Worm (Caenorhabditis elegans): Measurements from ENCODE around the gene hpo-8.

hpo-8 gene

ce11 chrV:6839008-6839407 is at the start of gene hpo-8:
Gene hpo-8 (plus strand): TSS chrV:6839289.
- no peak for TF ChIP-seq spr-3 (GFP tag; optimal IDR thresholded peaks at IDR 0.05)
- no peak for TF ChIP-seq madf-5 (GFP tag; IDR thresholded peaks at IDR 0.05)
- TF ChIP-seq lin-13 (GFP tag; optimal IDR thresholded peaks at IDR 0.05) = no peak
- TF ChIP-seq daf-16 (GFP tag; optimal IDR thresholded peaks at IDR 0.05) = no peak
- peak; percentile 7 for TF ChIP-seq daf-16 (tag; optimal IDR thresholded peaks at IDR 0.05)
- TF ChIP-seq nhr-77 (tag; optimal IDR thresholded peaks at IDR 0.05) = peak; percentile 37
- no peak for TF ChIP-seq aha-1 (tag)
- TF ChIP-seq ceh-32 (tag; optimal IDR thresholded peaks at IDR 0.05; ENCODE audit: poor library complexity) = no peak
- peak; percentile 38 for TF ChIP-seq pqm-1 (tag; optimal IDR thresholded peaks at IDR 0.05)
- TF ChIP-seq F37D6.2 (tag; optimal IDR thresholded peaks at IDR 0.05) = no peak
- no peak for TF ChIP-seq vab-7 (GFP tag; IDR thresholded peaks at IDR 0.05)
- no peak for TF ChIP-seq fos-1 (tag; optimal IDR thresholded peaks at IDR 0.05)
- TF ChIP-seq tra-1 (GFP tag; IDR thresholded peaks at IDR 0.05) = no peak
- TF ChIP-seq nhr-11 (tag; optimal IDR thresholded peaks at IDR 0.05) = no peak
- no peak for TF ChIP-seq hlh-30 (tag; optimal IDR thresholded peaks at IDR 0.05; ENCODE audit: insufficient read depth)
- TF ChIP-seq nhr-237 (tag; optimal IDR thresholded peaks at IDR 0.05) = no peak
- TF ChIP-seq mep-1 (tag; optimal IDR thresholded peaks at IDR 0.05) = no peak
- no peak for TF ChIP-seq nhr-6 (tag; optimal IDR thresholded peaks at IDR 0.05)
- TF ChIP-seq dve-1 (tag; optimal IDR thresholded peaks at IDR 0.05; ENCODE audit: insufficient read depth) = peak; percentile 0
- TF ChIP-seq T26A8.4 (GFP tag; IDR thresholded peaks at IDR 0.05) = no peak
- no peak for TF ChIP-seq ceh-62 (tag; optimal IDR thresholded peaks at IDR 0.05)
- peak; percentile 56 for TF ChIP-seq nhr-28 (tag; optimal IDR thresholded peaks at IDR 0.05)

- TF ChIP-seq rbr-2 (tag; optimal IDR thresholded peaks at IDR 0.05) = no peak
- TF ChIP-seq F26F4.8 (GFP tag; conservative IDR thresholded peaks at IDR 0.05) = no peak
- no peak for TF ChIP-seq duxl-1 (tag; optimal IDR thresholded peaks at IDR 0.05; ENCODE audit: poor library complexity)
Measured at ce11 chrV:6792565-6792964, 46.5 kb upstream of the hpo-8 start, which contains the start of gene gck-2. Gene gck-2 (minus strand): TSS chrV:6792665.

ce11 chrV:6792973-6793372 is 46.1 kb upstream of the hpo-8 start:
- no peak for TF ChIP-seq lin-15B (tag; optimal IDR thresholded peaks at IDR 0.05)
- TF ChIP-seq lsy-2 (tag; optimal IDR thresholded peaks at IDR 0.05) = peak in 1 of 2 experiments; percentile 8

- TF ChIP-seq hmg-1.1 (GFP tag; IDR thresholded peaks at IDR 0.05) (0 out of 2 replicates have a peak, but pooled peaks have one; percentile 11), mes-2 (tag; optimal IDR thresholded peaks at IDR 0.05; ENCODE audit: poor library complexity, severe bottlenecking) (peak; percentile 28), rbr-2 (tag; optimal IDR thresholded peaks at IDR 0.05) (peak; percentile 21), set-16 (GFP tag; IDR thresholded peaks at IDR 0.05) (peak; percentile 62), attf-4 (tag; optimal IDR thresholded peaks at IDR 0.05) (no peak)
Measured at ce11 chrV:6793744-6794239, 45.3 kb upstream of the hpo-8 start, which contains the start of gene ZC404.1. Gene ZC404.1 (plus strand): TSS chrV:6794189.

ce11 chrV:6796264-6796663 is 42.8 kb upstream of the hpo-8 start:
- TF ChIP-seq ama-1 (optimal IDR thresholded peaks at IDR 0.05) (no peak), F44E2.7 (GFP tag; IDR thresholded peaks at IDR 0.05) (no peak), T26A8.4 (GFP tag; IDR thresholded peaks at IDR 0.05) (no peak), lin-29 (GFP tag; IDR thresholded peaks at IDR 0.05) (no peak), Y105C5A.15 (GFP tag; IDR thresholded peaks at IDR 0.05) (no peak), nhr-28 (tag; optimal IDR thresholded peaks at IDR 0.05) (no peak), nhr-11 (tag; optimal IDR thresholded peaks at IDR 0.05) (no peak), ceh-20 (GFP tag; IDR thresholded peaks at IDR 0.05) (no peak), attf-4 (tag; optimal IDR thresholded peaks at IDR 0.05) (no peak), nhr-102 (tag; optimal IDR thresholded peaks at IDR 0.05) (no peak), daf-12 (tag; optimal IDR thresholded peaks at IDR 0.05) (no peak), lim-7 (GFP tag; IDR thresholded peaks at IDR 0.05) (no peak), nhr-48 (tag; optimal IDR thresholded peaks at IDR 0.05) (no peak), unc-130 (GFP tag; optimal IDR thresholded peaks at IDR 0.05) (no peak), lsy-2 (tag; optimal IDR thresholded peaks at IDR 0.05) (no peak), Y5F2A.4 (GFP tag; optimal IDR thresholded peaks at IDR 0.05) (no peak), lin-39 (tag; optimal IDR thresholded peaks at IDR 0.05) (no peak)

Measured in whole organism, L4 larva.